Worm (Caenorhabditis elegans): ENCODE measurements around the gene F13B6.3.

F13B6.3 gene

ce11 chrIV:7487554-7488456, 22.0 kb upstream of the F13B6.3 start, which contains the start of the genes his-60 and his-59 (continued):
- no peak for TF ChIP-seq ceh-19 (GFP tag; optimal IDR thresholded peaks at IDR 0.05)
- no peak for TF ChIP-seq dmd-4 (tag; optimal IDR thresholded peaks at IDR 0.05; ENCODE audit: borderline replicate concordance)
- TF ChIP-seq ceh-48 (tag; optimal IDR thresholded peaks at IDR 0.05) = no peak
- peak; percentile 90 for TF ChIP-seq ama-1 (optimal IDR thresholded peaks at IDR 0.05)
- no peak for TF ChIP-seq hlh-13 (GFP tag; optimal IDR thresholded peaks at IDR 0.05)
- TF ChIP-seq C38D4.7 (GFP tag; optimal IDR thresholded peaks at IDR 0.05) = no peak
- no peak for TF ChIP-seq hlh-6 (tag; optimal IDR thresholded peaks at IDR 0.05)
- TF ChIP-seq fkh-10 (GFP tag; optimal IDR thresholded peaks at IDR 0.05) = no peak
- no peak for TF ChIP-seq C08G9.2 (tag; optimal IDR thresholded peaks at IDR 0.05)
- TF ChIP-seq sox-4 (tag; optimal IDR thresholded peaks at IDR 0.05) = no peak
- TF ChIP-seq pat-9 (tag; optimal IDR thresholded peaks at IDR 0.05) = no peak
- no peak for TF ChIP-seq fkh-6 (tag; optimal IDR thresholded peaks at IDR 0.05)
- TF ChIP-seq che-1 (tag; optimal IDR thresholded peaks at IDR 0.05) = no peak
- TF ChIP-seq ceh-2 (tag; optimal IDR thresholded peaks at IDR 0.05) = no peak
- TF ChIP-seq elt-4 (tag; optimal IDR thresholded peaks at IDR 0.05) = no peak
- TF ChIP-seq pqm-1 (tag; optimal IDR thresholded peaks at IDR 0.05) = no peak
- TF ChIP-seq ceh-31 (tag; optimal IDR thresholded peaks at IDR 0.05) = peak; percentile 77
- TF ChIP-seq hlh-15 (tag; optimal IDR thresholded peaks at IDR 0.05) = no peak

- TF ChIP-seq pqm-1 (tag; optimal IDR thresholded peaks at IDR 0.05) (no peak), syd-9 (tag; optimal IDR thresholded peaks at IDR 0.05) (peak; percentile 2), hlh-6 (tag; optimal IDR thresholded peaks at IDR 0.05) (peak; percentile 36), F13H6.1 (tag; optimal IDR thresholded peaks at IDR 0.05) (no peak), fkh-6 (tag; optimal IDR thresholded peaks at IDR 0.05) (no peak), T23F11.4 (GFP tag; optimal IDR thresholded peaks at IDR 0.05) (no peak), ceh-34 (tag; optimal IDR thresholded peaks at IDR 0.05) (peak; percentile 94), ref-2 (tag; optimal IDR thresholded peaks at IDR 0.05) (peak; percentile 67), gmeb-2 (tag; optimal IDR thresholded peaks at IDR 0.05) (no peak), unc-42 (tag; optimal IDR thresholded peaks at IDR 0.05) (peak; percentile 43), rnt-1 (tag; optimal IDR thresholded peaks at IDR 0.05) (peak; percentile 65), unc-3 (GFP tag; conservative IDR thresholded peaks at IDR 0.05) (no peak), unc-3 (tag; optimal IDR thresholded peaks at IDR 0.05) (no peak), hlh-13 (GFP tag; optimal IDR thresholded peaks at IDR 0.05) (no peak), pax-1 (tag; optimal IDR thresholded peaks at IDR 0.05) (peak; percentile 89), ama-1 (optimal IDR thresholded peaks at IDR 0.05) (no peak), nfya-1 (tag; optimal IDR thresholded peaks at IDR 0.05) (peak; percentile 81), ceh-18 (tag; optimal IDR thresholded peaks at IDR 0.05) (peak; percentile 43), unc-86 (tag; optimal IDR thresholded peaks at IDR 0.05) (peak; percentile 65), hlh-15 (tag; optimal IDR thresholded peaks at IDR 0.05) (no peak), sox-2 (GFP tag; IDR thresholded peaks at IDR 0.05) (peak; percentile 90), hlh-8 (tag; optimal IDR thresholded peaks at IDR 0.05) (no peak), ceh-24 (tag; optimal IDR thresholded peaks at IDR 0.05) (no peak), fax-1 (tag; optimal IDR thresholded peaks at IDR 0.05) (no peak), lin-11 (tag; optimal IDR thresholded peaks at IDR 0.05) (no peak), Y22D7AL.16 (tag; optimal IDR thresholded peaks at IDR 0.05) (no peak), ceh-31 (tag; optimal IDR thresholded peaks at IDR 0.05) (peak; percentile 95), zip-5 (tag; optimal IDR thresholded peaks at IDR 0.05) (no peak), ttx-3 (tag; optimal IDR thresholded peaks at IDR 0.05) (no peak), odd-2 (tag; optimal IDR thresholded peaks at IDR 0.05) (no peak), sdc-2 (tag; optimal IDR thresholded peaks at IDR 0.05) (peak; percentile 50), pat-9 (tag; optimal IDR thresholded peaks at IDR 0.05) (no peak), sox-4 (tag; optimal IDR thresholded peaks at IDR 0.05) (no peak), ceh-6 (GFP tag; optimal IDR thresholded peaks at IDR 0.05) (peak; percentile 15), npax-4 (tag; optimal IDR thresholded peaks at IDR 0.05) (no peak), elt-2 (tag; optimal IDR thresholded peaks at IDR 0.05) (peak; percentile 71), dve-1 (tag; optimal IDR thresholded peaks at IDR 0.05) (peak; percentile 90), ceh-45 (GFP tag; IDR thresholded peaks at IDR 0.05) (peak; percentile 66; the same call in 1 of the 2 replicates)
These were observed 20.6 kb upstream of the F13B6.3 start, which contains the start of the genes his-61 and his-62 for ce11 chrIV:7486201-7486947. Gene his-61, minus strand, starts transcription at chrIV:7486217. Gene his-62, plus strand, starts transcription at chrIV:7486545.
